Fruit fly (Drosophila melanogaster): ENCODE data around the gene chinmo.

chinmo gene

dm6 chr2L:1611122-1611521, 39.9 kb upstream of the chinmo start, which contains the start of the genes Rab3GAP1 and CG14352 (continued):
- TF ChIP-seq CG1647 (GFP tag; optimal IDR thresholded peaks at IDR 0.05) (peak; percentile 85), CG13123 (GFP tag; optimal IDR thresholded peaks at IDR 0.05) (peak; percentile 73), toy (GFP tag; IDR thresholded peaks at IDR 0.05) (peak; percentile 43; the same call in 1 of the 2 replicates), Xbp1 (GFP tag; optimal IDR thresholded peaks at IDR 0.05) (peak; percentile 93), Kr (GFP tag; optimal IDR thresholded peaks at IDR 0.05) (no peak), Vsx1 (GFP tag; optimal IDR thresholded peaks at IDR 0.05) (no peak), cad (GFP tag; optimal IDR thresholded peaks at IDR 0.05) (no peak), Med (GFP tag) (peak; percentile 98), shn (GFP tag; optimal IDR thresholded peaks at IDR 0.05) (peak; percentile 84), ash1 (GFP tag; optimal IDR thresholded peaks at IDR 0.05) (no peak), tll (GFP tag; optimal IDR thresholded peaks at IDR 0.05) (no peak), Mes4 (GFP tag; optimal IDR thresholded peaks at IDR 0.05) (peak; percentile 73), CG33557 (GFP tag; optimal IDR thresholded peaks at IDR 0.05) (peak; percentile 74), Adf1 (GFP tag; IDR thresholded peaks at IDR 0.05) (no peak), CG12071 (GFP tag; optimal IDR thresholded peaks at IDR 0.05) (peak; percentile 50), ci (GFP tag; IDR thresholded peaks at IDR 0.05) (peak; percentile 75), repo (GFP tag; optimal IDR thresholded peaks at IDR 0.05) (peak; percentile 75), tin (GFP tag; optimal IDR thresholded peaks at IDR 0.05) (peak; percentile 90), CG18011 (GFP tag; optimal IDR thresholded peaks at IDR 0.05) (peak; percentile 83), dpn (GFP tag; optimal IDR thresholded peaks at IDR 0.05) (peak; percentile 86 to 90), CG1529 (GFP tag; optimal IDR thresholded peaks at IDR 0.05) (peak; percentile 67), Hand (GFP tag; optimal IDR thresholded peaks at IDR 0.05) (peak; percentile 10), CG12219 (GFP tag; optimal IDR thresholded peaks at IDR 0.05) (peak; percentile 36), sens (GFP tag) (peak; percentile 93), CG7357 (GFP tag; IDR thresholded peaks at IDR 0.05) (peak; percentile 60; the same call in 2 of the 3 replicates), CG12769 (tag; optimal IDR thresholded peaks at IDR 0.05) (no peak), knrl (GFP tag; IDR thresholded peaks at IDR 0.05; ENCODE audit: partially characterized antibody) (peak; percentile 46; the same call in 1 of the 3 replicates), HmgD (GFP tag; optimal IDR thresholded peaks at IDR 0.05) (peak; percentile 56), CG14050 (GFP tag; IDR thresholded peaks at IDR 0.05) (peak; percentile 59; the same call in 2 of the 3 replicates), CG9609 (GFP tag; optimal IDR thresholded peaks at IDR 0.05) (peak; percentile 90), B-H1 (GFP tag; IDR thresholded peaks at IDR 0.05) (peak; percentile 49; the same call in 2 of the 3 replicates), usp (GFP tag; optimal IDR thresholded peaks at IDR 0.05) (no peak), CG12942 (GFP tag; optimal IDR thresholded peaks at IDR 0.05) (peak; percentile 85), tup (GFP tag; optimal IDR thresholded peaks at IDR 0.05) (peak; percentile 86), cato (GFP tag; optimal IDR thresholded peaks at IDR 0.05; ENCODE audit: borderline replicate concordance) (peak; percentile 87), ham (GFP tag; IDR thresholded peaks at IDR 0.05) (0 out of 2 replicates have a peak, but pooled peaks have one; percentile 16), CG11093 (GFP tag; IDR thresholded peaks at IDR 0.05) (peak; percentile 47; the same call in 1 of the 3 replicates), CG2129 (GFP tag; IDR thresholded peaks at IDR 0.05; ENCODE audit: partially characterized antibody) (no peak), sna (GFP tag; IDR thresholded peaks at IDR 0.05; ENCODE audit: partially characterized antibody) (no peak), fd102C (GFP tag; optimal IDR thresholded peaks at IDR 0.05) (no peak), CG16813 (GFP tag; IDR thresholded peaks at IDR 0.05; ENCODE audit: partially characterized antibody) (peak; percentile 44; the same call in 1 of the 3 replicates), Fer3 (tag; optimal IDR thresholded peaks at IDR 0.05) (peak; percentile 83), CG2120 (GFP tag; optimal IDR thresholded peaks at IDR 0.05) (peak; percentile 95), chn (GFP tag; optimal IDR thresholded peaks at IDR 0.05) (peak; percentile 89), Lim3 (GFP tag; IDR thresholded peaks at IDR 0.05) (no peak; the same call in 1 of the 2 replicates), CG12155 (GFP tag; optimal IDR thresholded peaks at IDR 0.05) (peak; percentile 88), kni (GFP tag; optimal IDR thresholded peaks at IDR 0.05) (peak; percentile 38), CG4282 (GFP tag; optimal IDR thresholded peaks at IDR 0.05) (peak; percentile 75), CG10654 (GFP tag; optimal IDR thresholded peaks at IDR 0.05) (peak; percentile 90), CG43689 (GFP tag; IDR thresholded peaks at IDR 0.05) (0 out of 2 replicates have a peak, but pooled peaks have one; percentile 4)
